Fruit fly (Drosophila melanogaster) S2 (cell line): Measurements from ENCODE around the gene CG13784.

Experiments
- CG8478 ChIP-seq: fragments of >200 bp; optimal IDR thresholded peaks from 2 replicates; lab custom pipeline; 2018
- CTCF ChIP-seq, 2 experiments: fragments of >200 bp; optimal IDR thresholded peaks; 2 replicates each; lab custom pipeline; 2018

DNA sequence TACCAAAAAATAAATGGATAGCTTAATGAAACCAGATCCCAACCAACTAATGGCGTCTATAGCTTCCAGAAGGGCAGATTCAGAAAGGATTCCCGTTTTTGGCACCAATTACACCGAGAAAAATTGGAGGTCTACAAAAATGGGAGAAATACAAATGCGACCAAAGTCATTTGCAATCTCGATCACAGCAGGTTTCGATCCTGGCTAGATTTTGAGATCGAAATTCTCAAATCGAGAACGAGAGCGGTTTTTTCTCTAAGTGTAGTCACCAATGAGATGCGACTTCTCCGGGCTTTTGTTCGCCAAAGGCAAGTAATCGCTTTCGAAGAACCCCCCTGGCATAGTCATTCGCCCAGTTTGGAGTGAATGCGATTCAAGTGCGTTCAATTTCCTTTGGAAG, 44.0 kb downstream of the CG13784 start:
- no peak for TF ChIP-seq CG8478 (lab: Kevin White, UChicago)
- TF ChIP-seq CTCF (optimal IDR thresholded peaks at IDR 0.05; lab: Kevin White, UChicago) = no peak
